Worm (Caenorhabditis elegans): ENCODE data around the gene C14A4.6.

DNA sequence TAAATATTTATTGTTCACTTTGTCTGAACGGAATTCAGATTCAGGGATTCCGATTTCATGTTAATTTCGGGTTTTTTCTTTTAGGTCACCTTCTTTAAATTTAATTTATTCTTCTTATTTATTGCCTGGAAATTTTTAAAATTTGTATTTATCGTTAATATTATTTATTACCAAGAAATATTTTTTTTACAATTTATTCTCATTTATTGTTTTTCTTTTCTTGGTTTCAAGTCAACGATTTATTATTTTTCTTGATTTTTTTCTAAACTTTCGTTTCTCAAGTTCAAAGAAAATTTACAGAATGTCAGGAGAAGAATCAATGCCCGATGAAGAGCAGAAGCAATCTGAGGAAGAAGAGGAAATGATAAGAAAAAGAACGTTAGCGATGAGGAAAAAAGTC, 6.8 kb downstream of the C14A4.6 start, which contains the start of gene crn-3:
- TF ChIP-seq hlh-1 (tag; optimal IDR thresholded peaks at IDR 0.05) (no peak), snpc-4 (tag; optimal IDR thresholded peaks at IDR 0.05) (no peak), ztf-11 (tag; optimal IDR thresholded peaks at IDR 0.05) (no peak), nhr-76 (tag; optimal IDR thresholded peaks at IDR 0.05) (no peak), flh-1 (GFP tag; optimal IDR thresholded peaks at IDR 0.05) (no peak), pha-4 (tag; optimal IDR thresholded peaks at IDR 0.05) (no peak), unc-120 (tag; optimal IDR thresholded peaks at IDR 0.05; ENCODE audit: poor library complexity, severe bottlenecking) (no peak), nhr-237 (tag; optimal IDR thresholded peaks at IDR 0.05) (no peak)
